Fruit fly (Drosophila melanogaster): ENCODE data around the gene ScsbetaA.
A peak's percentile ranks its signal among the peaks of the same experiment; 100 is the strongest.

ScsbetaA gene

dm6 chr3R:8920091-8920733 lies 18.3 kb upstream of the ScsbetaA start (continued):
- TF ChIP-seq Med (GFP tag) (peak; percentile 83), Ptx1 (GFP tag; IDR thresholded peaks at IDR 0.05) (peak; percentile 62), sens (GFP tag) (peak; percentile 92), CG17829 (tag; optimal IDR thresholded peaks at IDR 0.05) (peak; percentile 46), gt (GFP tag; IDR thresholded peaks at IDR 0.05) (no peak), D (optimal IDR thresholded peaks at IDR 0.05) (no peak), D (GFP tag; optimal IDR thresholded peaks at IDR 0.05) (peak; percentile 53)

- TF ChIP-seq CG8944 (GFP tag; optimal IDR thresholded peaks at IDR 0.05) (no peak), Med (GFP tag) (peak; percentile 34), twi (tag; optimal IDR thresholded peaks at IDR 0.05) (peak; percentile 15), ttk (GFP tag; IDR thresholded peaks at IDR 0.05) (peak; percentile 24; the same call in 1 of the 2 replicates), Sry-δ (GFP tag; optimal IDR thresholded peaks at IDR 0.05) (no peak), CkIIα-i1 (GFP tag; IDR thresholded peaks at IDR 0.05) (no peak), CG2199 (GFP tag; IDR thresholded peaks at IDR 0.05) (peak; percentile 66; the same call in 1 of the 3 replicates), H15 (GFP tag; IDR thresholded peaks at IDR 0.05) (0 out of 3 replicates have a peak, but pooled peaks have one; percentile 40), CG7271 (tag; optimal IDR thresholded peaks at IDR 0.05) (no peak), vvl (GFP tag; IDR thresholded peaks at IDR 0.05) (peak; percentile 29; the same call in 1 of the 2 replicates), CG32532 (GFP tag; IDR thresholded peaks at IDR 0.05) (0 out of 2 replicates have a peak, but pooled peaks have one; percentile 11), pita (GFP tag; optimal IDR thresholded peaks at IDR 0.05) (no peak), scrt (GFP tag; optimal IDR thresholded peaks at IDR 0.05) (no peak), Awh (GFP tag; IDR thresholded peaks at IDR 0.05) (peak; percentile 85), Hr3 (GFP tag; optimal IDR thresholded peaks at IDR 0.05) (no peak), Dref (GFP tag; IDR thresholded peaks at IDR 0.05) (no peak), sr (GFP tag; IDR thresholded peaks at IDR 0.05) (peak; percentile 74), hbn (GFP tag; IDR thresholded peaks at IDR 0.05; ENCODE audit: partially characterized antibody) (no peak), CG42726 (GFP tag; IDR thresholded peaks at IDR 0.05; ENCODE audit: partially characterized antibody) (peak; percentile 43; the same call in 1 of the 2 replicates), Nf-YC (tag; optimal IDR thresholded peaks at IDR 0.05) (peak; percentile 59), Xrp1 (GFP tag; IDR thresholded peaks at IDR 0.05) (no peak)
These were observed 16.6 kb upstream of the ScsbetaA start for dm6 chr3R:8921880-8922279.

- peak; percentile 34 for TF ChIP-seq CG14710 (tag; optimal IDR thresholded peaks at IDR 0.05)
- 0 out of 2 replicates have a peak, but pooled peaks have one; percentile 20 for TF ChIP-seq CG31441 (GFP tag; IDR thresholded peaks at IDR 0.05)
- TF ChIP-seq Dad (GFP tag; optimal IDR thresholded peaks at IDR 0.05): no peak
- TF ChIP-seq CG6254 (GFP tag; optimal IDR thresholded peaks at IDR 0.05): peak; percentile 33
- peak; percentile 22 to 27 for TF ChIP-seq chif (GFP tag; optimal IDR thresholded peaks at IDR 0.05)
- peak; percentile 31 for TF ChIP-seq Asciz (GFP tag; optimal IDR thresholded peaks at IDR 0.05)
- TF ChIP-seq fu2 (GFP tag; optimal IDR thresholded peaks at IDR 0.05): no peak
- 0 out of 2 replicates have a peak, but pooled peaks have one; percentile 13 for TF ChIP-seq E2f1 (GFP tag; IDR thresholded peaks at IDR 0.05)
- TF ChIP-seq CG4360 (GFP tag; IDR thresholded peaks at IDR 0.05): no peak
- TF ChIP-seq CG2875 (GFP tag; optimal IDR thresholded peaks at IDR 0.05): peak; percentile 20
- peak; percentile 16 for TF ChIP-seq CG12391 (tag; optimal IDR thresholded peaks at IDR 0.05)
- TF ChIP-seq CG7786 (GFP tag; optimal IDR thresholded peaks at IDR 0.05): no peak
- peak; percentile 1 for TF ChIP-seq Xbp1 (GFP tag; optimal IDR thresholded peaks at IDR 0.05)
- TF ChIP-seq CG2199 (GFP tag; IDR thresholded peaks at IDR 0.05): 0 out of 3 replicates have a peak, but pooled peaks have one; percentile 10
- TF ChIP-seq CG17328 (GFP tag; IDR thresholded peaks at IDR 0.05): 0 out of 2 replicates have a peak, but pooled peaks have one; percentile 17
- TF ChIP-seq CG6813 (GFP tag; optimal IDR thresholded peaks at IDR 0.05): peak; percentile 6
- peak; percentile 27; the same call in 1 of the 2 replicates for TF ChIP-seq Drgx (GFP tag; IDR thresholded peaks at IDR 0.05)
- TF ChIP-seq Spps (tag; optimal IDR thresholded peaks at IDR 0.05): peak; percentile 47
- peak; percentile 55; the same call in 2 of the 3 replicates for TF ChIP-seq zfh1 (GFP tag; IDR thresholded peaks at IDR 0.05)
- peak; percentile 55 for TF ChIP-seq CG2712 (tag; optimal IDR thresholded peaks at IDR 0.05)
- 0 out of 2 replicates have a peak, but pooled peaks have one; percentile 17 for TF ChIP-seq CG32772 (GFP tag; IDR thresholded peaks at IDR 0.05)
- TF ChIP-seq CG8924 (tag; optimal IDR thresholded peaks at IDR 0.05): no peak
These were observed 15.8 kb upstream of the ScsbetaA start for dm6 chr3R:8922617-8923242.
